Worm (Caenorhabditis elegans) whole organism, L1 larva: Measurements from ENCODE around the gene tbx-8.
A peak's percentile ranks its signal among the peaks of the same experiment; 100 is the strongest.

ENCODE experiments used
- ama-1 ChIP-seq: fragments of 150-350 bp; optimal IDR thresholded peaks from 2 replicates; lab custom pipeline; 2014
- blmp-1 ChIP-seq: fragments of 150-350 bp; optimal IDR thresholded peaks from 2 replicates; lab custom pipeline; 2014; ENCODE audit warnings: missing biosample characterization, missing genetic modification characterization
- ceh-90 ChIP-seq: sonication (generic microtip); optimal IDR thresholded peaks from 2 replicates; lab custom pipeline; 2016; ENCODE audit warnings: missing genetic modification characterization, missing compliant biosample characterization
- efl-1 ChIP-seq, 4 experiments: fragments of 150-350 bp; optimal IDR thresholded peaks in 3 of 4; peaks in 1 of 4; 1 replicate in 1 of 4; 2 replicates in 3 of 4; lab custom pipeline; 2014; ENCODE audit warnings: missing biosample characterization in 2 of 4, missing genetic modification characterization in 2 of 4, missing genetic modification reagents in 2 of 4
- efl-3 ChIP-seq: fragments of 200-800 bp; sonication (Bioruptor generic); optimal IDR thresholded peaks from 2 replicates; lab custom pipeline; 2018; ENCODE audit warnings: mild to moderate bottlenecking, missing genetic modification characterization, missing compliant biosample characterization
- egl-27 ChIP-seq, 2 experiments: fragments of 150-350 bp in 1 of 2; sonication (generic microtip); optimal IDR thresholded peaks; 3 replicates each; lab custom pipeline; 2017 to 2018; ENCODE audit warnings: missing biosample characterization in 2 of 2, missing genetic modification characterization in 2 of 2, missing genetic modification reagents in 2 of 2
- elt-2 ChIP-seq: sonication (generic microtip); optimal IDR thresholded peaks from 2 replicates; lab custom pipeline; 2016; ENCODE audit warnings: missing genetic modification characterization, mild to moderate bottlenecking, inconsistent platforms, missing compliant biosample characterization, missing genetic modification reagents
- elt-3 ChIP-seq, 6 experiments: fragments of 150-350 bp in 1 of 6; sonication (generic microtip); optimal IDR thresholded peaks; 2 replicates each; lab custom pipeline; 2017 to 2018; ENCODE audit warnings: missing biosample characterization in 6 of 6, missing genetic modification characterization in 6 of 6, inconsistent platforms in 1 of 6
- ets-5 ChIP-seq: fragments of 200-800 bp; sonication (Bioruptor generic); IDR thresholded peaks from 2 replicates; pipeline ENCODE4 v1.3.6; 2022; ENCODE audit warnings: missing genetic modification characterization, missing compliant biosample characterization
- fkh-10 ChIP-seq: sonication (generic microtip); optimal IDR thresholded peaks from 2 replicates; lab custom pipeline; 2017; ENCODE audit warnings: missing biosample characterization, missing genetic modification reagents, missing genetic modification characterization
- fos-1 ChIP-seq: fragments of 150-350 bp; optimal IDR thresholded peaks from 2 replicates; lab custom pipeline; 2014; ENCODE audit warnings: missing biosample characterization, missing genetic modification characterization
- grh-1 ChIP-seq: fragments of 200-800 bp; sonication (Bioruptor generic); IDR thresholded peaks from 2 replicates; pipeline ENCODE4 v1.3.6; 2022; ENCODE audit warnings: missing genetic modification reagents, missing genetic modification characterization, missing compliant biosample characterization
- hpl-2 ChIP-seq: fragments of 150-350 bp; optimal IDR thresholded peaks from 2 replicates; lab custom pipeline; 2014; ENCODE audit warnings: missing biosample characterization, missing genetic modification reagents, missing genetic modification characterization
- irx-1 ChIP-seq: sonication (generic microtip); optimal IDR thresholded peaks from 2 replicates; lab custom pipeline; 2016; ENCODE audit warnings: missing genetic modification characterization, missing compliant biosample characterization
- lin-14 ChIP-seq: fragments of 200-800 bp; sonication (Bioruptor generic); optimal IDR thresholded peaks from 2 replicates; lab custom pipeline; 2018; ENCODE audit warnings: mild to moderate bottlenecking, missing genetic modification characterization, moderate library complexity, missing compliant biosample characterization
- lin-35 ChIP-seq, 2 experiments: fragments of 150-350 bp; optimal IDR thresholded peaks; 2 replicates each; lab custom pipeline; 2014; ENCODE audit warnings: missing biosample characterization in 2 of 2, missing genetic modification characterization in 2 of 2, missing genetic modification reagents in 2 of 2
- lir-3 ChIP-seq: sonication (generic microtip); optimal IDR thresholded peaks from 2 replicates; lab custom pipeline; 2016; ENCODE audit warnings: mild to moderate bottlenecking, missing genetic modification characterization, moderate library complexity, missing compliant biosample characterization; ENCODE audit not compliant: poor library complexity
- lsy-2 ChIP-seq, 2 experiments: fragments of 150-350 bp; optimal IDR thresholded peaks; 2 replicates each; lab custom pipeline; 2014; ENCODE audit warnings: missing biosample characterization in 2 of 2, missing genetic modification characterization in 2 of 2
- mef-2 ChIP-seq: fragments of 150-350 bp; optimal IDR thresholded peaks from 2 replicates; lab custom pipeline; 2014; ENCODE audit warnings: missing biosample characterization, missing genetic modification characterization
- mep-1 ChIP-seq: fragments of 150-350 bp; optimal IDR thresholded peaks from 2 replicates; lab custom pipeline; 2014; ENCODE audit warnings: missing biosample characterization, missing genetic modification characterization
- nhr-20 ChIP-seq: sonication (generic microtip); optimal IDR thresholded peaks from 2 replicates; lab custom pipeline; 2016; ENCODE audit warnings: mild to moderate bottlenecking, missing genetic modification characterization, missing compliant biosample characterization
- nhr-28 ChIP-seq: fragments of 150-350 bp; optimal IDR thresholded peaks from 2 replicates; lab custom pipeline; 2014; ENCODE audit warnings: missing biosample characterization, missing genetic modification characterization
- nhr-47 ChIP-seq: sonication (generic microtip); optimal IDR thresholded peaks from 2 replicates; lab custom pipeline; 2016; ENCODE audit warnings: mild to moderate bottlenecking, missing genetic modification characterization, moderate library complexity, missing compliant biosample characterization
- nhr-71 ChIP-seq: sonication (generic microtip); optimal IDR thresholded peaks from 2 replicates; lab custom pipeline; 2016; ENCODE audit warnings: mild to moderate bottlenecking, missing genetic modification characterization, moderate library complexity, missing compliant biosample characterization
- nhr-77 ChIP-seq: fragments of 150-350 bp; optimal IDR thresholded peaks from 2 replicates; lab custom pipeline; 2014; ENCODE audit warnings: missing biosample characterization, missing genetic modification characterization
- nhr-85 ChIP-seq: sonication (generic microtip); peaks from one replicate; lab custom pipeline; 2016; ENCODE audit warnings: missing genetic modification characterization, inconsistent platforms, missing compliant biosample characterization
- nhr-90 ChIP-seq: sonication (generic microtip); optimal IDR thresholded peaks from 2 replicates; lab custom pipeline; 2016; ENCODE audit warnings: mild to moderate bottlenecking, missing genetic modification characterization, missing compliant biosample characterization; ENCODE audit not compliant: poor library complexity
- pag-3 ChIP-seq: sonication (generic microtip); optimal IDR thresholded peaks from 2 replicates; lab custom pipeline; 2017; ENCODE audit warnings: missing genetic modification characterization, mild to moderate bottlenecking, missing compliant biosample characterization, antibody characterized with exemption, borderline replicate concordance; ENCODE audit not compliant: insufficient read depth
- snpc-4 ChIP-seq: fragments of 150-350 bp; optimal IDR thresholded peaks from 2 replicates; lab custom pipeline; 2014; ENCODE audit warnings: missing biosample characterization, missing genetic modification characterization
- snu-23 ChIP-seq: sonication (generic microtip); optimal IDR thresholded peaks from 2 replicates; lab custom pipeline; 2016; ENCODE audit warnings: missing genetic modification characterization, missing compliant biosample characterization
- sox-4 ChIP-seq: sonication (generic microtip); optimal IDR thresholded peaks from 2 replicates; lab custom pipeline; 2016; ENCODE audit warnings: missing genetic modification characterization, missing compliant biosample characterization
- swsn-7 ChIP-seq: sonication (generic microtip); optimal IDR thresholded peaks from 2 replicates; lab custom pipeline; 2016; ENCODE audit warnings: missing genetic modification characterization, missing compliant biosample characterization
- tlp-1 ChIP-seq: fragments of 150-350 bp; optimal IDR thresholded peaks from 2 replicates; lab custom pipeline; 2014; ENCODE audit warnings: missing biosample characterization, missing genetic modification characterization
- unc-86 ChIP-seq: sonication (generic microtip); optimal IDR thresholded peaks from 2 replicates; lab custom pipeline; 2016; ENCODE audit warnings: missing genetic modification characterization, missing compliant biosample characterization
- unc-98 ChIP-seq: fragments of 200-800 bp; sonication (Bioruptor generic); IDR thresholded peaks from 2 replicates; pipeline ENCODE4 v1.3.6; 2022; ENCODE audit warnings: missing genetic modification characterization, missing compliant biosample characterization

tbx-8 gene

ce11 chrIII:10335086-10335485 lies 12.1 kb upstream of the tbx-8 start, which contains the start of gene ced-9 (continued):
- TF ChIP-seq unc-98 (no peak), elt-2 (tag; lab: Kevin White, UChicago) (no peak)

ce11 chrIII:10336109-10336508 lies 11.0 kb upstream of the tbx-8 start:
- no peak for TF ChIP-seq nhr-77 (tag; lab: Kevin White, UChicago)
- no peak for TF ChIP-seq egl-27 (tag; optimal IDR thresholded peaks at IDR 0.05; lab: Kevin White, UChicago)
- no peak for TF ChIP-seq pag-3
- TF ChIP-seq lir-3 = no peak
- TF ChIP-seq mef-2 (tag; lab: Kevin White, UChicago) = no peak
- TF ChIP-seq unc-98 = no peak
- TF ChIP-seq ets-5 (GFP tag; lab: Robert Waterston, UW) = no peak
- no peak for TF ChIP-seq efl-3 (GFP tag; lab: Kevin White, UChicago)
- no peak for TF ChIP-seq ceh-90 (tag; lab: Kevin White, UChicago)
- no peak for TF ChIP-seq unc-86
- TF ChIP-seq, all 84 proteins: peak for 0

ce11 chrIII:10337508-10338166 lies 9.5 kb upstream of the tbx-8 start, which contains the start of gene ttr-15:
ttr-15 (plus strand) TSS chrIII:10337847.
- TF ChIP-seq nhr-47 (tag; lab: Kevin White, UChicago) = peak; percentile 11
- TF ChIP-seq fkh-10 (GFP tag; lab: Kevin White, UChicago) = no peak
- peak in 1 of 2 experiments; percentile 21 for TF ChIP-seq lsy-2 (tag; optimal IDR thresholded peaks at IDR 0.05; lab: Kevin White, UChicago)
- TF ChIP-seq snpc-4 (tag; lab: Kevin White, UChicago) = no peak
- TF ChIP-seq mep-1 (tag; lab: Kevin White, UChicago) = peak; percentile 41
- TF ChIP-seq ama-1 (lab: Kevin White, UChicago) = peak; percentile 44
- TF ChIP-seq efl-1 (optimal IDR thresholded peaks at IDR 0.05; lab: Kevin White, UChicago) = peak in 1 of 2 experiments; percentile 12
- peak in 1 of 2 experiments; percentile 92 for TF ChIP-seq efl-1 (GFP tag; optimal IDR thresholded peaks at IDR 0.05 in 1 of 2; lab: Kevin White, UChicago)
- peak; percentile 35; the same call in 1 of the 2 replicates for TF ChIP-seq grh-1 (GFP tag; lab: Robert Waterston, UW)
- peak; percentile 63 for TF ChIP-seq nhr-20 (tag; lab: Kevin White, UChicago)
- no peak for TF ChIP-seq tlp-1
- no peak for TF ChIP-seq swsn-7 (tag; lab: Kevin White, UChicago)
- peak in 3 of 6 experiments; percentile 36 to 67 (median 48) for TF ChIP-seq elt-3 (tag; optimal IDR thresholded peaks at IDR 0.05; lab: Kevin White, UChicago)
- TF ChIP-seq sox-4 (tag; lab: Kevin White, UChicago) = no peak
- TF ChIP-seq lin-35 (GFP tag; optimal IDR thresholded peaks at IDR 0.05; lab: Kevin White, UChicago) = peak in 1 of 2 experiments; percentile 12
- TF ChIP-seq blmp-1 (tag; lab: Kevin White, UChicago) = peak; percentile 65
- peak; percentile 36 for TF ChIP-seq snu-23 (GFP tag; lab: Kevin White, UChicago)
- peak; percentile 96 for TF ChIP-seq nhr-85 (tag; lab: Kevin White, UChicago)
- TF ChIP-seq egl-27 (tag; optimal IDR thresholded peaks at IDR 0.05; lab: Kevin White, UChicago) = no peak
- peak; percentile 13 for TF ChIP-seq fos-1 (tag; lab: Kevin White, UChicago)
- peak; percentile 38 for TF ChIP-seq nhr-90 (tag; lab: Kevin White, UChicago)
- TF ChIP-seq nhr-71 (tag; lab: Kevin White, UChicago) = peak; percentile 60
- peak; percentile 77 for TF ChIP-seq lin-14 (GFP tag; lab: Kevin White, UChicago)
- peak; percentile 26 for TF ChIP-seq irx-1

ce11 chrIII:10338992-10339852 lies 7.9 kb upstream of the tbx-8 start:
- TF ChIP-seq hpl-2 (no peak), nhr-28 (tag; lab: Kevin White, UChicago) (no peak), blmp-1 (tag; lab: Kevin White, UChicago) (peak; percentile 25), snu-23 (GFP tag; lab: Kevin White, UChicago) (peak; percentile 27), nhr-90 (tag; lab: Kevin White, UChicago) (peak; percentile 37), efl-1 (optimal IDR thresholded peaks at IDR 0.05; lab: Kevin White, UChicago) (no peak), efl-1 (GFP tag; optimal IDR thresholded peaks at IDR 0.05 in 1 of 2; lab: Kevin White, UChicago) (peak in 1 of 2 experiments; percentile 4), pag-3 (no peak), nhr-20 (tag; lab: Kevin White, UChicago) (peak; percentile 40), grh-1 (GFP tag; lab: Robert Waterston, UW) (peak; percentile 12; the same call in 1 of the 2 replicates), lin-14 (GFP tag; lab: Kevin White, UChicago) (peak; percentile 53), elt-3 (tag; optimal IDR thresholded peaks at IDR 0.05; lab: Kevin White, UChicago) (peak in 1 of 6 experiments; percentile 67), nhr-71 (tag; lab: Kevin White, UChicago) (peak; percentile 37), nhr-85 (tag; lab: Kevin White, UChicago) (peak; percentile 88), nhr-47 (tag; lab: Kevin White, UChicago) (peak; percentile 26)
